Worm (Caenorhabditis elegans): ENCODE data around the gene end-3.
A peak's percentile ranks its signal among the peaks of the same experiment; 100 is the strongest.

The end-3 gene

ce11 chrV:14028256-14028743 lies 13.8 kb downstream of the end-3 start (continued):
- peak; percentile 92 for TF ChIP-seq snpc-1.1 (tag; optimal IDR thresholded peaks at IDR 0.05; ENCODE audit: insufficient read depth)
- TF ChIP-seq hrde-1 (tag; optimal IDR thresholded peaks at IDR 0.05; ENCODE audit: borderline replicate concordance): peak; percentile 84
- no peak for TF ChIP-seq nhr-90 (tag; optimal IDR thresholded peaks at IDR 0.05)
- TF ChIP-seq lag-1 (GFP tag; IDR thresholded peaks at IDR 0.05): no peak
- TF ChIP-seq nhr-80 (tag; optimal IDR thresholded peaks at IDR 0.05): peak; percentile 34
- no peak for TF ChIP-seq ztf-25 (GFP tag; IDR thresholded peaks at IDR 0.05)
- TF ChIP-seq egl-18 (GFP tag; IDR thresholded peaks at IDR 0.05): 0 out of 2 replicates have a peak, but pooled peaks have one; percentile 45
- TF ChIP-seq B0019.2 (GFP tag; conservative IDR thresholded peaks at IDR 0.05): no peak
- TF ChIP-seq hsf-1 (GFP tag; IDR thresholded peaks at IDR 0.05): peak; percentile 74
- TF ChIP-seq let-526 (GFP tag; IDR thresholded peaks at IDR 0.05): 0 out of 2 replicates have a peak, but pooled peaks have one; percentile 5
- 0 out of 2 replicates have a peak, but pooled peaks have one; percentile 78 for TF ChIP-seq Y56A3A.18 (GFP tag; IDR thresholded peaks at IDR 0.05)
- TF ChIP-seq let-607 (tag; optimal IDR thresholded peaks at IDR 0.05): peak in 1 of 2 experiments; percentile 15
- TF ChIP-seq hmg-20 (GFP tag; IDR thresholded peaks at IDR 0.05): peak; percentile 43; the same call in 1 of the 2 replicates
- no peak for TF ChIP-seq attf-5 (GFP tag; optimal IDR thresholded peaks at IDR 0.05)
- TF ChIP-seq bed-2 (GFP tag; IDR thresholded peaks at IDR 0.05): no peak
- TF ChIP-seq ceh-58 (GFP tag; IDR thresholded peaks at IDR 0.05): no peak
- TF ChIP-seq him-1 (tag; optimal IDR thresholded peaks at IDR 0.05): peak; percentile 94
- peak; percentile 19 for TF ChIP-seq tlf-1 (GFP tag; optimal IDR thresholded peaks at IDR 0.05)
- peak; percentile 42 for TF ChIP-seq xnd-1 (tag; optimal IDR thresholded peaks at IDR 0.05)
- no peak for TF ChIP-seq ZK185.1 (tag; optimal IDR thresholded peaks at IDR 0.05; ENCODE audit: poor library complexity, severe bottlenecking)
- no peak for TF ChIP-seq F37B4.10 (GFP tag; IDR thresholded peaks at IDR 0.05)
- peak; percentile 6 for TF ChIP-seq mes-4 (tag; optimal IDR thresholded peaks at IDR 0.05)
- no peak for TF ChIP-seq die-1 (tag; optimal IDR thresholded peaks at IDR 0.05)
- peak; percentile 43; the same call in 1 of the 2 replicates for TF ChIP-seq cebp-1 (GFP tag; IDR thresholded peaks at IDR 0.05)
- TF ChIP-seq cebp-1 (tag; optimal IDR thresholded peaks at IDR 0.05): no peak
- TF ChIP-seq lin-35 (GFP tag; optimal IDR thresholded peaks at IDR 0.05): peak in 1 of 3 experiments; percentile 50
- TF ChIP-seq attf-3 (GFP tag; conservative IDR thresholded peaks at IDR 0.05): no peak
- TF ChIP-seq K11D2.4 (GFP tag; IDR thresholded peaks at IDR 0.05): peak; percentile 52; the same call in 1 of the 2 replicates
- TF ChIP-seq C06A6.2 (GFP tag; conservative IDR thresholded peaks at IDR 0.05): 0 out of 2 replicates have a peak, but pooled peaks have one; percentile 20
- TF ChIP-seq ekl-4 (GFP tag; IDR thresholded peaks at IDR 0.05): peak; percentile 92
- peak; percentile 89 for TF ChIP-seq snpc-4 (GFP tag; optimal IDR thresholded peaks at IDR 0.05)
- peak; percentile 93 to 99 (median 96) for TF ChIP-seq snpc-4 (tag; optimal IDR thresholded peaks at IDR 0.05)
- TF ChIP-seq gei-17 (GFP tag; optimal IDR thresholded peaks at IDR 0.05): no peak
- TF ChIP-seq ceh-91 (GFP tag; IDR thresholded peaks at IDR 0.05): peak; percentile 54
- no peak for TF ChIP-seq mel-28 (tag; optimal IDR thresholded peaks at IDR 0.05; ENCODE audit: borderline replicate concordance)
- TF ChIP-seq nhr-120 (GFP tag; IDR thresholded peaks at IDR 0.05): no peak
- TF ChIP-seq attf-6 (GFP tag; IDR thresholded peaks at IDR 0.05): peak; percentile 94
- no peak for TF ChIP-seq T07F8.4 (tag; optimal IDR thresholded peaks at IDR 0.05)
- TF ChIP-seq ccch-3 (GFP tag; optimal IDR thresholded peaks at IDR 0.05): no peak
- TF ChIP-seq aptf-3 (GFP tag; IDR thresholded peaks at IDR 0.05): 0 out of 2 replicates have a peak, but pooled peaks have one; percentile 52
- TF ChIP-seq K12H6.12 (tag; optimal IDR thresholded peaks at IDR 0.05): no peak
- TF ChIP-seq ceh-40 (GFP tag; IDR thresholded peaks at IDR 0.05): no peak
- TF ChIP-seq sea-2 (GFP tag; IDR thresholded peaks at IDR 0.05): no peak
- no peak for TF ChIP-seq F10E7.11 (tag; optimal IDR thresholded peaks at IDR 0.05)
- peak; percentile 81 for TF ChIP-seq madf-6 (GFP tag; IDR thresholded peaks at IDR 0.05)
- no peak for TF ChIP-seq lir-1 (GFP tag; conservative IDR thresholded peaks at IDR 0.05)
- 0 out of 2 replicates have a peak, but pooled peaks have one; percentile 26 for TF ChIP-seq Y95B8A.8 (GFP tag; IDR thresholded peaks at IDR 0.05)
- no peak for TF ChIP-seq T26A5.8 (tag; optimal IDR thresholded peaks at IDR 0.05)

Data from whole organism, young adult.